Worm (Caenorhabditis elegans) whole organism, young adult: Measurements from ENCODE around the gene ifbp-1.

ENCODE experiments used
- F10E7.11 ChIP-seq: sonication (generic microtip); optimal IDR thresholded peaks from 2 replicates; lab custom pipeline; 2017; ENCODE audit warnings: mild to moderate bottlenecking, missing genetic modification characterization, moderate library complexity, missing compliant biosample characterization
- F23B12.7 ChIP-seq: sonication (generic microtip); optimal IDR thresholded peaks from 2 replicates; lab custom pipeline; 2017; ENCODE audit warnings: missing genetic modification characterization, mild to moderate bottlenecking, missing compliant biosample characterization, antibody characterized with exemption, moderate library complexity; ENCODE audit not compliant: insufficient read depth
- F37B4.10 ChIP-seq: fragments of 200-800 bp; sonication (Bioruptor generic); IDR thresholded peaks from 2 replicates; pipeline ENCODE4 v1.3.6; 2022; ENCODE audit warnings: missing genetic modification characterization, missing compliant biosample characterization
- F52B5.7 ChIP-seq: sonication (generic microtip); optimal IDR thresholded peaks from 2 replicates; lab custom pipeline; 2016; ENCODE audit warnings: mild to moderate bottlenecking, missing genetic modification characterization, missing compliant biosample characterization
- F57C9.4 ChIP-seq: sonication (generic microtip); optimal IDR thresholded peaks from 2 replicates; lab custom pipeline; 2017; ENCODE audit warnings: mild to moderate bottlenecking, missing genetic modification characterization, missing compliant biosample characterization
- K11D2.4 ChIP-seq: fragments of 200-800 bp; sonication (Bioruptor generic); IDR thresholded peaks from 2 replicates; pipeline ENCODE4 v1.3.6; 2022; ENCODE audit warnings: missing genetic modification reagents, missing genetic modification characterization, missing compliant biosample characterization
- T26A5.8 ChIP-seq: sonication (generic microtip); optimal IDR thresholded peaks from 2 replicates; lab custom pipeline; 2016; ENCODE audit warnings: missing genetic modification characterization, missing compliant biosample characterization
- Y95B8A.8 ChIP-seq: fragments of 200-800 bp; sonication (Bioruptor generic); IDR thresholded peaks from 2 replicates; pipeline ENCODE4 v1.3.6; 2022; ENCODE audit warnings: missing genetic modification reagents, missing genetic modification characterization, missing compliant biosample characterization
- atf-7 ChIP-seq: sonication (generic microtip); optimal IDR thresholded peaks from 2 replicates; lab custom pipeline; 2017; ENCODE audit warnings: mild to moderate bottlenecking, missing genetic modification characterization, missing compliant biosample characterization
- bed-2 ChIP-seq: fragments of 200-800 bp; sonication (Bioruptor generic); IDR thresholded peaks from 2 replicates; pipeline ENCODE4 v1.3.6; 2022; ENCODE audit warnings: missing genetic modification reagents, missing genetic modification characterization, missing compliant biosample characterization
- ccch-3 ChIP-seq: fragments of 200-800 bp; sonication (Bioruptor generic); optimal IDR thresholded peaks from 2 replicates; lab custom pipeline; 2018; ENCODE audit warnings: mild to moderate bottlenecking, missing genetic modification characterization, missing compliant biosample characterization
- cebp-1 ChIP-seq, 2 experiments: fragments of 200-800 bp in 1 of 2; sonication (Bioruptor generic) in 1 of 2; sonication (generic microtip) in 1 of 2; IDR thresholded peaks in 1 of 2; optimal IDR thresholded peaks in 1 of 2; 2 replicates each; pipeline versions ENCODE4 v1.3.6 to Lab custom; 2017 to 2022; ENCODE audit warnings: missing compliant biosample characterization in 2 of 2, missing genetic modification characterization in 2 of 2, mild to moderate bottlenecking in 1 of 2, missing genetic modification reagents in 1 of 2, moderate library complexity in 1 of 2
- ceh-27 ChIP-seq: fragments of 200-800 bp; sonication (Bioruptor generic); optimal IDR thresholded peaks from 2 replicates; lab custom pipeline; 2018; ENCODE audit warnings: mild to moderate bottlenecking, missing genetic modification characterization, moderate library complexity, missing compliant biosample characterization
- dox-1 ChIP-seq: fragments of 200-800 bp; sonication (Bioruptor generic); IDR thresholded peaks from 2 replicates; pipeline ENCODE4 v1.3.6; 2022; ENCODE audit warnings: missing genetic modification reagents, missing genetic modification characterization, missing compliant biosample characterization
- dpff-1 ChIP-seq: sonication (generic microtip); optimal IDR thresholded peaks from 2 replicates; lab custom pipeline; 2017; ENCODE audit warnings: mild to moderate bottlenecking, missing genetic modification characterization, missing compliant biosample characterization
- egl-44 ChIP-seq: fragments of 200-800 bp; sonication (Bioruptor generic); IDR thresholded peaks from 2 replicates; pipeline ENCODE4 v1.3.6; 2022; ENCODE audit warnings: missing genetic modification reagents, missing genetic modification characterization, missing compliant biosample characterization
- egrh-3 ChIP-seq: fragments of 200-800 bp; sonication (Bioruptor generic); IDR thresholded peaks from 2 replicates; pipeline ENCODE4 v1.3.6; 2022; ENCODE audit warnings: missing genetic modification reagents, missing genetic modification characterization, missing compliant biosample characterization
- ekl-4 ChIP-seq: fragments of 200-800 bp; sonication (Bioruptor generic); IDR thresholded peaks from 2 replicates; pipeline ENCODE4 v1.3.6; 2022; ENCODE audit warnings: missing genetic modification reagents, missing genetic modification characterization, missing compliant biosample characterization
- let-607 ChIP-seq, 2 experiments: fragments of 200-800 bp in 1 of 2; sonication (Bioruptor generic) in 1 of 2; sonication (generic microtip) in 1 of 2; optimal IDR thresholded peaks; 2 replicates each; lab custom pipeline; 2016 to 2018; ENCODE audit warnings: mild to moderate bottlenecking in 2 of 2, missing compliant biosample characterization in 2 of 2, missing genetic modification characterization in 2 of 2, moderate library complexity in 2 of 2, missing genotype in 1 of 2
- lin-40 ChIP-seq: sonication (generic microtip); optimal IDR thresholded peaks from 2 replicates; lab custom pipeline; 2016; ENCODE audit warnings: missing genetic modification characterization, mild to moderate bottlenecking, missing compliant biosample characterization, missing genotype, missing genetic modification reagents
- madf-10 ChIP-seq: sonication (generic microtip); optimal IDR thresholded peaks from 2 replicates; lab custom pipeline; 2016; ENCODE audit warnings: mild to moderate bottlenecking, missing genetic modification characterization, missing compliant biosample characterization
- madf-3 ChIP-seq: fragments of 200-800 bp; sonication (Bioruptor generic); IDR thresholded peaks from 2 replicates; pipeline ENCODE4 v1.3.6; 2022; ENCODE audit warnings: missing genetic modification reagents, missing genetic modification characterization, missing compliant biosample characterization
- mcd-1 ChIP-seq: fragments of 200-800 bp; sonication (Bioruptor generic); IDR thresholded peaks from 2 replicates; pipeline ENCODE4 v1.3.6; 2022; ENCODE audit warnings: missing genetic modification reagents, missing genetic modification characterization, missing compliant biosample characterization
- nfyb-1 ChIP-seq: fragments of 200-800 bp; sonication (Bioruptor generic); IDR thresholded peaks from 2 replicates; pipeline ENCODE4 v1.3.6; 2022; ENCODE audit warnings: missing genetic modification reagents, missing genetic modification characterization, missing compliant biosample characterization
- nhr-80 ChIP-seq: sonication (generic microtip); optimal IDR thresholded peaks from 2 replicates; lab custom pipeline; 2016; ENCODE audit warnings: missing genetic modification characterization, missing compliant biosample characterization
- sea-2 ChIP-seq: fragments of 200-800 bp; sonication (Bioruptor generic); IDR thresholded peaks from 2 replicates; pipeline ENCODE4 v1.3.6; 2022; ENCODE audit warnings: missing genetic modification characterization, missing compliant biosample characterization
- snpc-4 ChIP-seq, 5 experiments: fragments of 150-350 bp in 1 of 5; sonication (generic microtip) in 4 of 5; optimal IDR thresholded peaks; 2 replicates each; lab custom pipeline; 2014 to 2018; ENCODE audit warnings: missing genetic modification characterization in 5 of 5, missing biosample characterization in 3 of 5, antibody characterized with exemption in 2 of 5, mild to moderate bottlenecking in 2 of 5, missing compliant biosample characterization in 2 of 5, missing genotype in 2 of 5, moderate library complexity in 2 of 5, missing genetic modification reagents in 1 of 5
- unc-62 ChIP-seq: fragments of 150-350 bp; optimal IDR thresholded peaks from 2 replicates; lab custom pipeline; 2014; ENCODE audit warnings: missing biosample characterization, missing genetic modification reagents, missing genetic modification characterization
- xnd-1 ChIP-seq: sonication (generic microtip); optimal IDR thresholded peaks from 2 replicates; lab custom pipeline; 2016; ENCODE audit warnings: missing genotype, missing genetic modification reagents, missing genetic modification characterization, missing compliant biosample characterization
- zfh-2 ChIP-seq: fragments of 200-800 bp; sonication (Bioruptor generic); conservative IDR thresholded peaks from 2 replicates; pipeline ENCODE4 v1.3.6; 2022; ENCODE audit warnings: missing genetic modification reagents, missing genetic modification characterization, missing compliant biosample characterization
- ztf-22 ChIP-seq: fragments of 200-800 bp; sonication (Bioruptor generic); optimal IDR thresholded peaks from 2 replicates; lab custom pipeline; 2018; ENCODE audit warnings: mild to moderate bottlenecking, missing genetic modification characterization, moderate library complexity, missing compliant biosample characterization
- ztf-26 ChIP-seq: sonication (generic microtip); optimal IDR thresholded peaks from 2 replicates; lab custom pipeline; 2017; ENCODE audit warnings: missing genetic modification characterization, missing compliant biosample characterization

The ifbp-1 gene

ce11 chrV:13380980-13381379 is 918 bp upstream of the ifbp-1 start, which contains the start of gene cpz-2:
cpz-2 (plus strand) TSS chrV:13381189.
- TF ChIP-seq nhr-80 (tag; lab: Kevin White, UChicago), result peak; percentile 74
- no peak for TF ChIP-seq sea-2 (GFP tag; lab: Robert Waterston, UW)
- TF ChIP-seq, all 124 proteins: peak for 1

- TF ChIP-seq cebp-1 (GFP tag; IDR thresholded peaks at IDR 0.05; lab: Robert Waterston, UW) (no peak), cebp-1 (tag; optimal IDR thresholded peaks at IDR 0.05; lab: Kevin White, UChicago) (peak; percentile 48), nhr-80 (tag; lab: Kevin White, UChicago) (peak; percentile 91), atf-7 (peak; percentile 67), snpc-4 (GFP tag; optimal IDR thresholded peaks at IDR 0.05; lab: Kevin White, UChicago) (no peak), snpc-4 (tag; optimal IDR thresholded peaks at IDR 0.05; lab: Kevin White, UChicago) (peak in 1 of 4 experiments; percentile 9), egl-44 (no peak), dox-1 (GFP tag; lab: Robert Waterston, UW) (0 out of 2 replicates have a peak, but pooled peaks have one; percentile 24), let-607 (tag; optimal IDR thresholded peaks at IDR 0.05; lab: Kevin White, UChicago) (peak; percentile 79 to 91), egrh-3 (no peak), Y95B8A.8 (GFP tag; lab: Robert Waterston, UW) (0 out of 2 replicates have a peak, but pooled peaks have one; percentile 62)
These were observed 2.9 kb downstream of the ifbp-1 start for ce11 chrV:13377130-13377529.

ce11 chrV:13375861-13376260 is 4.2 kb downstream of the ifbp-1 start:
- TF ChIP-seq F10E7.11 (tag; lab: Kevin White, UChicago) (no peak), cebp-1 (GFP tag; IDR thresholded peaks at IDR 0.05; lab: Robert Waterston, UW) (no peak), cebp-1 (tag; optimal IDR thresholded peaks at IDR 0.05; lab: Kevin White, UChicago) (peak; percentile 19)

- TF ChIP-seq dox-1 (GFP tag; lab: Robert Waterston, UW) (peak; percentile 50; the same call in 1 of the 2 replicates), unc-62 (GFP tag; lab: Kevin White, UChicago) (no peak), nhr-80 (tag; lab: Kevin White, UChicago) (peak; percentile 17), dpff-1 (tag; lab: Kevin White, UChicago) (no peak), zfh-2 (GFP tag; lab: Robert Waterston, UW) (peak; percentile 89), egrh-3 (peak; percentile 63)
These were observed 5.5 kb downstream of the ifbp-1 start for ce11 chrV:13374532-13374931.

DNA sequence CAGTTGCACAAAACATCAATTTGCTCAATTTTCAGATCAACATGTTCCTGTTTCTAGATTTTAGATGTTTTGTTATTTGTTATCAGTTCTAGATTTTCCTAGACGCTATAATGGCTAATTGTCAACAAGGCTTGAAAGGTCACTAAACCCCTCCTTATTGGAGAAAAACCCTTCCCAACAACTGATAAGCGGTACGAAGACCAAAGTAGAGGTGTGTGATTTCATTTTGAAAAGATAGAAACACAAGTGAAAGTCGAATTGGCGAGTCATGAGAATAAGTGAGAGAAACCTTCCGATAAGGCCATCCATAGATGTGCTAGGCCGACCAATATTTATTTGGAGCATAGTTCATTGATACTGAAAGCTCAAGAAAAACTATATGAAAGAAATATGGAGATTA is 6.4 kb downstream of the ifbp-1 start:
- TF ChIP-seq atf-7 (peak; percentile 41), nhr-80 (tag; lab: Kevin White, UChicago) (peak; percentile 86), cebp-1 (GFP tag; IDR thresholded peaks at IDR 0.05; lab: Robert Waterston, UW) (no peak), cebp-1 (tag; optimal IDR thresholded peaks at IDR 0.05; lab: Kevin White, UChicago) (peak; percentile 21), egrh-3 (no peak), egl-44 (0 out of 2 replicates have a peak, but pooled peaks have one; percentile 25), madf-10 (peak; percentile 6), mcd-1 (GFP tag; lab: Robert Waterston, UW) (no peak)
- TF ChIP-seq, all 124 proteins: peak for 5

- TF ChIP-seq cebp-1 (GFP tag; IDR thresholded peaks at IDR 0.05; lab: Robert Waterston, UW) (no peak), cebp-1 (tag; optimal IDR thresholded peaks at IDR 0.05; lab: Kevin White, UChicago) (peak; percentile 13), egl-44 (0 out of 2 replicates have a peak, but pooled peaks have one; percentile 59), ztf-22 (GFP tag; lab: Kevin White, UChicago) (peak; percentile 52), let-607 (tag; optimal IDR thresholded peaks at IDR 0.05; lab: Kevin White, UChicago) (no peak), ekl-4 (GFP tag; lab: Robert Waterston, UW) (no peak), zfh-2 (GFP tag; lab: Robert Waterston, UW) (peak; percentile 50; the same call in 1 of the 2 replicates), dox-1 (GFP tag; lab: Robert Waterston, UW) (peak; percentile 64), nhr-80 (tag; lab: Kevin White, UChicago) (peak; percentile 97)
These were observed 7.2 kb downstream of the ifbp-1 start for ce11 chrV:13372821-13373220.

DNA sequence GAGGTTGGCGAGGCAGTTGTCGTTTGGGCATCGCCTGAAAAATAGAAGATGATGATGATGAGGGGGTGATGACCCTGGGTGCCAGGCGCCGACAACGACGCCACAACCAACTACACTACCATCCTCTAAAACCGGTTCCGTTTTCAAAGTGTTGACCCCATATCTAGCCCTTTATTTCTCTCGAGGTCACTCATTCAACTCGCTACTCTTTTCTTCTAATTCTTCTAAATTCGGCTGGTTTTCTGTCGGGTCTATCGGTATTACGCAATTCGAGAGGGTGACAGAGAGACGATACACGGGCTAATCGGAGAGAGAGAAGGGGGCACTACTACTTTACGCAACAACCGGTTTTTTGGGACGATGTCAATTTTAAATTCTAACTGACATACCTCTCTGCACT is 8.7 kb downstream of the ifbp-1 start:
- TF ChIP-seq ztf-22 (GFP tag; lab: Kevin White, UChicago) (no peak), F37B4.10 (GFP tag; lab: Robert Waterston, UW) (no peak), lin-40 (tag; lab: Kevin White, UChicago) (peak; percentile 49), F57C9.4 (tag; lab: Kevin White, UChicago) (no peak), cebp-1 (GFP tag; IDR thresholded peaks at IDR 0.05; lab: Robert Waterston, UW) (no peak), cebp-1 (tag; optimal IDR thresholded peaks at IDR 0.05; lab: Kevin White, UChicago) (peak; percentile 81), ccch-3 (no peak), bed-2 (GFP tag; lab: Robert Waterston, UW) (no peak), xnd-1 (tag; lab: Kevin White, UChicago) (no peak), ztf-26 (tag; lab: Kevin White, UChicago) (peak; percentile 48), ceh-27 (GFP tag; lab: Kevin White, UChicago) (peak; percentile 64), T26A5.8 (tag; lab: Kevin White, UChicago) (no peak), F23B12.7 (tag; lab: Kevin White, UChicago) (no peak), egrh-3 (no peak), nfyb-1 (GFP tag; lab: Robert Waterston, UW) (no peak), madf-3 (GFP tag; lab: Robert Waterston, UW) (no peak), K11D2.4 (GFP tag; lab: Robert Waterston, UW) (no peak), F52B5.7 (no peak)
